Comparison of ENCODE assay signal across 2 worm cellular contexts in genomic region chrV:17732516-17732915, ce11.
A peak's percentile ranks its signal among the peaks of the same experiment; 100 is the strongest.
TF ChIP-seq lines count a peak whose summit lies in the region.

Gene twk-42, minus strand, starts transcription at chrV:17732616.

TF ChIP-seq in whole organism, L1 larva, 84 proteins besides CTCF, POLR2A, EP300 and RAD21:
- TF ChIP-seq unc-130 (tag; optimal IDR thresholded peaks at IDR 0.05; lab: Kevin White, UChicago) (no peak), rnt-1 (tag; optimal IDR thresholded peaks at IDR 0.05; lab: Kevin White, UChicago) (peak; percentile 29)

TF ChIP-seq in whole organism, mixed stage, embryonic, 35 proteins besides CTCF, POLR2A, EP300 and RAD21:
- TF ChIP-seq hlh-1 (tag; optimal IDR thresholded peaks at IDR 0.05; lab: Kevin White, UChicago) (peak; percentile 26), ceh-39 (tag; optimal IDR thresholded peaks at IDR 0.05; lab: Kevin White, UChicago) (no peak), bed-3 (GFP tag; optimal IDR thresholded peaks at IDR 0.05; lab: Kevin White, UChicago) (no peak)
